Fruit fly (Drosophila melanogaster) whole organism, embryonic: ENCODE results near the gene CG3337.

ENCODE experiments used
- Abd-B ChIP-seq: fragments of 200-800 bp; sonication (Bioruptor generic); optimal IDR thresholded peaks from 2 replicates; lab custom pipeline; 2018; ENCODE audit warnings: missing biosample characterization, mild to moderate bottlenecking, missing genetic modification characterization, moderate library complexity
- Bgb ChIP-seq: fragments of 200-800 bp; sonication (Bioruptor generic); IDR thresholded peaks from 2 replicates; pipeline ENCODE4 v1.3.6; 2022; ENCODE audit warnings: missing biosample characterization, missing genetic modification characterization; ENCODE audit not compliant: partially characterized antibody
- CG10267 ChIP-seq: fragments of 200-800 bp; sonication (Bioruptor generic); optimal IDR thresholded peaks from 2 replicates; lab custom pipeline; 2018; ENCODE audit warnings: missing biosample characterization, mild to moderate bottlenecking, missing genetic modification characterization, moderate library complexity
- CG10979 ChIP-seq: fragments of 200-800 bp; sonication (Bioruptor generic); optimal IDR thresholded peaks from 2 replicates; lab custom pipeline; 2018; ENCODE audit warnings: missing biosample characterization, mild to moderate bottlenecking, missing genetic modification characterization, moderate library complexity
- CG11085 ChIP-seq: fragments of 200-800 bp; sonication (Bioruptor generic); IDR thresholded peaks from 2 replicates; pipeline ENCODE4 v1.3.6; 2022; ENCODE audit warnings: missing biosample characterization, missing genetic modification characterization
- CG11560 ChIP-seq: fragments of 200-800 bp; sonication (Bioruptor generic); IDR thresholded peaks from 3 replicates; pipeline ENCODE4 v1.3.6; 2022; ENCODE audit warnings: missing biosample characterization, missing genetic modification characterization
- CG12236 ChIP-seq: fragments of 200-800 bp; sonication (Bioruptor generic); optimal IDR thresholded peaks from 2 replicates; lab custom pipeline; 2016; ENCODE audit warnings: missing biosample characterization, missing genetic modification characterization
- CG12659 ChIP-seq: fragments of 200-800 bp; sonication (Bioruptor generic); optimal IDR thresholded peaks from 3 replicates; lab custom pipeline; 2017; ENCODE audit warnings: mild to moderate bottlenecking, missing biosample characterization, missing genetic modification reagents, missing genetic modification characterization
- CG13424 ChIP-seq: fragments of 200-800 bp; sonication (Bioruptor generic); optimal IDR thresholded peaks from 2 replicates; lab custom pipeline; 2019; ENCODE audit warnings: missing biosample characterization, mild to moderate bottlenecking, missing genetic modification characterization, moderate library complexity
- CG1603 ChIP-seq: fragments of 200-800 bp; sonication (Bioruptor generic); optimal IDR thresholded peaks from 2 replicates; lab custom pipeline; 2019; ENCODE audit warnings: missing biosample characterization, mild to moderate bottlenecking, missing genetic modification characterization, moderate library complexity
- CG1647 ChIP-seq: fragments of 200-800 bp; sonication (Bioruptor generic); optimal IDR thresholded peaks from 3 replicates; lab custom pipeline; 2016; ENCODE audit warnings: missing biosample characterization, missing genetic modification characterization
- CG18619 ChIP-seq: fragments of 200-800 bp; sonication (Bioruptor generic); optimal IDR thresholded peaks from 3 replicates; lab custom pipeline; 2017; ENCODE audit warnings: missing biosample characterization, mild to moderate bottlenecking, missing genetic modification characterization
- CG2116 ChIP-seq: fragments of 200-800 bp; sonication (Bioruptor generic); optimal IDR thresholded peaks from 3 replicates; lab custom pipeline; 2018; ENCODE audit warnings: missing biosample characterization, mild to moderate bottlenecking, missing genetic modification characterization
- CG3065 ChIP-seq: fragments of 200-800 bp; sonication (Bioruptor generic); optimal IDR thresholded peaks from 2 replicates; lab custom pipeline; 2016; ENCODE audit warnings: missing biosample characterization, missing genetic modification characterization
- CG31365 ChIP-seq: fragments of 200-800 bp; sonication (Bioruptor generic); optimal IDR thresholded peaks from 2 replicates; lab custom pipeline; 2018; ENCODE audit warnings: missing biosample characterization, mild to moderate bottlenecking, missing genetic modification characterization
- CG34224 ChIP-seq: fragments of 200-800 bp; sonication (Bioruptor generic); IDR thresholded peaks from 3 replicates; pipeline ENCODE4 v1.3.6; 2022; ENCODE audit warnings: missing biosample characterization, missing genetic modification characterization; ENCODE audit not compliant: partially characterized antibody
- CG3995 ChIP-seq: fragments of 200-800 bp; sonication (Bioruptor generic); optimal IDR thresholded peaks from 3 replicates; lab custom pipeline; 2016; ENCODE audit warnings: missing biosample characterization, missing genetic modification characterization
- CG5180 ChIP-seq: fragments of 200-800 bp; sonication (Bioruptor generic); optimal IDR thresholded peaks from 3 replicates; lab custom pipeline; 2017; ENCODE audit warnings: missing biosample characterization, missing genetic modification characterization, mild to moderate bottlenecking, moderate library complexity, missing genetic modification reagents
- CG6254 ChIP-seq: fragments of 200-800 bp; sonication (Bioruptor generic); optimal IDR thresholded peaks from 3 replicates; lab custom pipeline; 2017; ENCODE audit warnings: mild to moderate bottlenecking, missing biosample characterization, missing genetic modification reagents, missing genetic modification characterization
- CG6689 ChIP-seq: fragments of 200-800 bp; sonication (Bioruptor generic); IDR thresholded peaks from 2 replicates; pipeline ENCODE4 v1.3.6; 2022; ENCODE audit warnings: missing biosample characterization, missing genetic modification characterization
- CG6854 ChIP-seq: fragments of 200-800 bp; sonication (Bioruptor generic); optimal IDR thresholded peaks from 3 replicates; lab custom pipeline; 2017; ENCODE audit warnings: missing biosample characterization, mild to moderate bottlenecking, missing genetic modification characterization
- CG7556 ChIP-seq: fragments of 200-800 bp; sonication (Bioruptor generic); optimal IDR thresholded peaks from 2 replicates; lab custom pipeline; 2017; ENCODE audit warnings: missing biosample characterization, mild to moderate bottlenecking, missing genetic modification characterization
- CG8089 ChIP-seq: fragments of 200-800 bp; sonication (Bioruptor generic); optimal IDR thresholded peaks from 3 replicates; lab custom pipeline; 2016; ENCODE audit warnings: missing biosample characterization, missing genetic modification characterization
- CG9797 ChIP-seq: fragments of 200-800 bp; sonication (Bioruptor generic); optimal IDR thresholded peaks from 3 replicates; lab custom pipeline; 2018; ENCODE audit warnings: missing biosample characterization, mild to moderate bottlenecking, missing genetic modification characterization
- CG9932 ChIP-seq: fragments of 200-800 bp; sonication (Bioruptor generic); IDR thresholded peaks from 2 replicates; pipeline ENCODE4 v1.3.6; 2022; ENCODE audit warnings: missing biosample characterization, missing genetic modification characterization
- D ChIP-seq, 2 experiments: fragments of 200-800 bp in 1 of 2; fragments of >200 bp in 1 of 2; sonication (Bioruptor generic) in 1 of 2; optimal IDR thresholded peaks; 2 replicates in 1 of 2; 3 replicates in 1 of 2; lab custom pipeline; 2017; ENCODE audit warnings: mild to moderate bottlenecking in 1 of 2, missing biosample characterization in 1 of 2, missing genetic modification characterization in 1 of 2, missing genetic modification reagents in 1 of 2
- D19A ChIP-seq: fragments of 200-800 bp; optimal IDR thresholded peaks from 3 replicates; lab custom pipeline; 2019; ENCODE audit warnings: missing biosample characterization, mild to moderate bottlenecking, missing genetic modification characterization, moderate library complexity
- Doc2 ChIP-seq: fragments of 200-800 bp; sonication (Bioruptor generic); IDR thresholded peaks from 2 replicates; pipeline ENCODE4 v1.3.6; 2022; ENCODE audit warnings: missing biosample characterization, missing genetic modification characterization
- Dref ChIP-seq: fragments of 200-800 bp; sonication (Bioruptor generic); IDR thresholded peaks from 2 replicates; pipeline ENCODE4 v1.3.6; 2022; ENCODE audit warnings: missing biosample characterization, missing genetic modification characterization
- Elba2 ChIP-seq: fragments of 200-800 bp; sonication (Bioruptor generic); optimal IDR thresholded peaks from 3 replicates; lab custom pipeline; 2016; ENCODE audit warnings: missing biosample characterization, missing genetic modification characterization
- Hr3 ChIP-seq: fragments of 200-800 bp; sonication (Bioruptor generic); optimal IDR thresholded peaks from 3 replicates; lab custom pipeline; 2016; ENCODE audit warnings: missing biosample characterization, missing genetic modification characterization
- Hr78 ChIP-seq, 2 experiments: fragments of 200-800 bp in 1 of 2; fragments of >200 bp in 1 of 2; sonication (Bioruptor generic) in 1 of 2; optimal IDR thresholded peaks; 2 replicates each; lab custom pipeline; 2017 to 2019; ENCODE audit warnings: missing biosample characterization in 2 of 2, missing genetic modification characterization in 2 of 2, mild to moderate bottlenecking in 1 of 2, moderate library complexity in 1 of 2
- MTF-1 ChIP-seq: fragments of 200-800 bp; sonication (Bioruptor generic); optimal IDR thresholded peaks from 2 replicates; lab custom pipeline; 2018; ENCODE audit warnings: missing biosample characterization, mild to moderate bottlenecking, missing genetic modification characterization, borderline replicate concordance
- Ssrp ChIP-seq: fragments of 200-800 bp; sonication (Bioruptor generic); optimal IDR thresholded peaks from 2 replicates; lab custom pipeline; 2018; ENCODE audit warnings: missing biosample characterization, mild to moderate bottlenecking, missing genetic modification characterization, moderate library complexity
- ac ChIP-seq: fragments of 200-800 bp; sonication (Bioruptor generic); optimal IDR thresholded peaks from 3 replicates; lab custom pipeline; 2017; ENCODE audit warnings: missing biosample characterization, mild to moderate bottlenecking, missing genetic modification characterization
- cas ChIP-seq: fragments of 200-800 bp; sonication (Bioruptor generic); IDR thresholded peaks from 2 replicates; pipeline ENCODE4 v1.3.6; 2022; ENCODE audit warnings: missing biosample characterization, missing genetic modification characterization
- caup ChIP-seq: fragments of 200-800 bp; sonication (Bioruptor generic); optimal IDR thresholded peaks from 3 replicates; lab custom pipeline; 2017; ENCODE audit warnings: missing biosample characterization, mild to moderate bottlenecking, missing genetic modification characterization, moderate library complexity; ENCODE audit not compliant: severe bottlenecking
- ci ChIP-seq: fragments of 200-800 bp; sonication (Bioruptor generic); IDR thresholded peaks from 3 replicates; pipeline ENCODE4 v1.3.6; 2022; ENCODE audit warnings: missing biosample characterization, missing genetic modification characterization
- dmrt11E ChIP-seq: fragments of 200-800 bp; sonication (Bioruptor generic); optimal IDR thresholded peaks from 3 replicates; lab custom pipeline; 2018; ENCODE audit warnings: missing biosample characterization, mild to moderate bottlenecking, missing genetic modification characterization, moderate library complexity
- en ChIP-seq: fragments of 200-800 bp; sonication (Bioruptor generic); optimal IDR thresholded peaks from 2 replicates; lab custom pipeline; 2016; ENCODE audit warnings: missing biosample characterization, missing genetic modification characterization
- gem ChIP-seq: fragments of 200-800 bp; sonication (Bioruptor generic); optimal IDR thresholded peaks from 2 replicates; lab custom pipeline; 2019; ENCODE audit warnings: missing biosample characterization, mild to moderate bottlenecking, missing genetic modification characterization, moderate library complexity
- gt ChIP-seq: fragments of 200-800 bp; sonication (Bioruptor generic); IDR thresholded peaks from 2 replicates; pipeline ENCODE4 v1.3.6; 2022; ENCODE audit warnings: missing biosample characterization, missing genetic modification characterization
- luna ChIP-seq: fragments of 200-800 bp; sonication (Bioruptor generic); optimal IDR thresholded peaks from 2 replicates; lab custom pipeline; 2016; ENCODE audit warnings: missing biosample characterization, missing genetic modification characterization
- pan ChIP-seq, 4 experiments: fragments of >200 bp in 3 of 4; fragments of 200-800 bp in 1 of 4; sonication (Bioruptor generic) in 1 of 4; optimal IDR thresholded peaks in 3 of 4; IDR thresholded peaks in 1 of 4; 2 replicates each; pipeline versions ENCODE4 v1.3.6 to Lab custom; 2017 to 2022; ENCODE audit warnings: missing biosample characterization in 2 of 4, missing genetic modification characterization in 2 of 4, mixed read lengths in 1 of 4
- seq ChIP-seq: fragments of 200-800 bp; sonication (Bioruptor generic); IDR thresholded peaks from 2 replicates; pipeline ENCODE4 v1.3.6; 2022; ENCODE audit warnings: missing biosample characterization, missing genetic modification characterization
- ssp ChIP-seq: fragments of 200-800 bp; sonication (Bioruptor generic); IDR thresholded peaks from 2 replicates; pipeline ENCODE4 v1.3.6; 2022; ENCODE audit warnings: missing biosample characterization, missing genetic modification characterization
- ttk ChIP-seq: fragments of 200-800 bp; sonication (Bioruptor generic); IDR thresholded peaks from 2 replicates; pipeline ENCODE4 v2.1.2; 2022; ENCODE audit warnings: missing biosample characterization, missing genetic modification characterization
- twi ChIP-seq: fragments of 200-800 bp; optimal IDR thresholded peaks from 2 replicates; lab custom pipeline; 2019; ENCODE audit warnings: missing biosample characterization, mild to moderate bottlenecking, missing genetic modification characterization, moderate library complexity
- vvl ChIP-seq: fragments of 200-800 bp; sonication (Bioruptor generic); IDR thresholded peaks from 2 replicates; pipeline ENCODE4 v1.3.6; 2022; ENCODE audit warnings: missing biosample characterization, missing genetic modification characterization
- z ChIP-seq: fragments of 200-800 bp; sonication (Bioruptor generic); IDR thresholded peaks from 3 replicates; pipeline ENCODE4 v1.3.6; 2022; ENCODE audit warnings: missing biosample characterization, missing genetic modification characterization

The CG3337 gene

dm6 chr3R:21214693-21215145, 8.7 kb downstream of the CG3337 start, which contains the start of gene Ddrgk1 (continued):
- no peak for TF ChIP-seq CG1647
- no peak for TF ChIP-seq CG6689 (GFP tag; lab: Robert Waterston, UW)
- no peak; the same call in 1 of the 2 replicates for TF ChIP-seq CG9932 (GFP tag; lab: Robert Waterston, UW)
- TF ChIP-seq CG11560 = no peak
- no peak for TF ChIP-seq Hr3
- TF ChIP-seq Dref (GFP tag; lab: Robert Waterston, UW) = no peak
- TF ChIP-seq caup (GFP tag; lab: Kevin White, UChicago) = no peak
- no peak for TF ChIP-seq CG12236 (GFP tag; lab: Kevin White, UChicago)
- TF ChIP-seq gem (tag; lab: Kevin White, UChicago) = no peak
- no peak for TF ChIP-seq Doc2 (GFP tag; lab: Robert Waterston, UW)
- TF ChIP-seq Hr78 (GFP tag; optimal IDR thresholded peaks at IDR 0.05; lab: Kevin White, UChicago) = no peak
- TF ChIP-seq dmrt11E (tag; lab: Kevin White, UChicago) = no peak
- no peak for TF ChIP-seq CG5180
- no peak for TF ChIP-seq CG3995 (GFP tag; lab: Kevin White, UChicago)
- no peak for TF ChIP-seq CG7556 (GFP tag; lab: Kevin White, UChicago)
- peak; percentile 7 for TF ChIP-seq Ssrp
- TF ChIP-seq D19A (tag; lab: Kevin White, UChicago) = no peak
- peak; percentile 32 for TF ChIP-seq CG2116 (GFP tag; lab: Kevin White, UChicago)
- TF ChIP-seq Abd-B (GFP tag; lab: Kevin White, UChicago) = no peak
- no peak for TF ChIP-seq CG11085 (GFP tag; lab: Robert Waterston, UW)
- peak; percentile 73 for TF ChIP-seq twi (tag; lab: Kevin White, UChicago)
- TF ChIP-seq D (optimal IDR thresholded peaks at IDR 0.05; lab: Kevin White, UChicago) = no peak
- no peak for TF ChIP-seq D (GFP tag; optimal IDR thresholded peaks at IDR 0.05; lab: Kevin White, UChicago)
- TF ChIP-seq CG10979 (tag; lab: Kevin White, UChicago) = no peak
- TF ChIP-seq CG12659 (GFP tag; lab: Kevin White, UChicago) = peak; percentile 26
- TF ChIP-seq CG34224 (GFP tag; lab: Robert Waterston, UW) = no peak
- TF ChIP-seq cas (GFP tag; lab: Robert Waterston, UW) = no peak
- TF ChIP-seq CG6254 (GFP tag; lab: Kevin White, UChicago) = no peak
- no peak for TF ChIP-seq CG6854 (GFP tag; lab: Kevin White, UChicago)
- TF ChIP-seq CG3065 (GFP tag; lab: Kevin White, UChicago) = no peak
- TF ChIP-seq gt (GFP tag; lab: Robert Waterston, UW) = no peak
- no peak for TF ChIP-seq luna
- TF ChIP-seq ssp (GFP tag; lab: Robert Waterston, UW) = no peak
- TF ChIP-seq ac (GFP tag; lab: Kevin White, UChicago) = no peak
- no peak for TF ChIP-seq seq (GFP tag; lab: Robert Waterston, UW)
- TF ChIP-seq ttk (GFP tag; lab: Robert Waterston, UW) = no peak
- TF ChIP-seq CG31365 (tag; lab: Kevin White, UChicago) = no peak
- no peak for TF ChIP-seq en (GFP tag; lab: Kevin White, UChicago)
- no peak for TF ChIP-seq z
- no peak for TF ChIP-seq CG18619 (GFP tag; lab: Kevin White, UChicago)
- peak; percentile 11 for TF ChIP-seq CG13424 (tag; lab: Kevin White, UChicago)
- no peak for TF ChIP-seq MTF-1 (GFP tag; lab: Kevin White, UChicago)
- no peak for TF ChIP-seq ci (GFP tag; lab: Robert Waterston, UW)
- no peak for TF ChIP-seq CG8089 (GFP tag; lab: Kevin White, UChicago)
- TF ChIP-seq pan (optimal IDR thresholded peaks at IDR 0.05; lab: Kevin White, UChicago) = no peak
- TF ChIP-seq pan (GFP tag; optimal IDR thresholded peaks at IDR 0.05 in 1 of 2, IDR thresholded peaks at IDR 0.05 in 1 of 2) = no peak
- no peak for TF ChIP-seq Elba2 (GFP tag; lab: Kevin White, UChicago)
- TF ChIP-seq vvl (GFP tag; lab: Robert Waterston, UW) = 0 out of 2 replicates have a peak, but pooled peaks have one; percentile 10
- TF ChIP-seq CG10267 (tag; lab: Kevin White, UChicago) = peak; percentile 18
- TF ChIP-seq Bgb = no peak
- TF ChIP-seq CG1603 (tag; lab: Kevin White, UChicago) = peak; percentile 99
- no peak for TF ChIP-seq CG9797 (GFP tag; lab: Kevin White, UChicago)
